Worm (Caenorhabditis elegans) whole organism, early embryonic: ENCODE measurements around the gene D1046.2.

ENCODE experiments used
- B0310.2 ChIP-seq: sonication (generic microtip); optimal IDR thresholded peaks from 2 replicates; lab custom pipeline; 2016; ENCODE audit warnings: mild to moderate bottlenecking, missing genetic modification characterization, missing compliant biosample characterization
- aly-1 ChIP-seq: sonication (generic microtip); optimal IDR thresholded peaks from 2 replicates; lab custom pipeline; 2016; ENCODE audit warnings: missing genetic modification characterization, missing compliant biosample characterization
- ama-1 ChIP-seq: fragments of 150-350 bp; optimal IDR thresholded peaks from 2 replicates; lab custom pipeline; 2014
- ceh-36 ChIP-seq: sonication (generic microtip); optimal IDR thresholded peaks from 2 replicates; lab custom pipeline; 2016; ENCODE audit warnings: missing genetic modification characterization, inconsistent platforms, missing compliant biosample characterization
- ets-7 ChIP-seq: sonication (generic microtip); optimal IDR thresholded peaks from 2 replicates; lab custom pipeline; 2016; ENCODE audit warnings: missing genotype, missing genetic modification characterization, missing compliant biosample characterization
- flt-1 ChIP-seq: fragments of 200-800 bp; sonication (Bioruptor generic); IDR thresholded peaks from 2 replicates; pipeline ENCODE4 v1.3.6; 2022; ENCODE audit warnings: missing genetic modification characterization, missing compliant biosample characterization
- hmbx-1 ChIP-seq: sonication (generic microtip); optimal IDR thresholded peaks from 2 replicates; lab custom pipeline; 2016; ENCODE audit warnings: mild to moderate bottlenecking, missing genetic modification characterization, missing compliant biosample characterization
- hmg-4 ChIP-seq: fragments of 200-800 bp; sonication (Bioruptor generic); optimal IDR thresholded peaks from 2 replicates; lab custom pipeline; 2018; ENCODE audit warnings: mild to moderate bottlenecking, missing genetic modification characterization, missing compliant biosample characterization
- pes-1 ChIP-seq: fragments of 200-800 bp; sonication (Bioruptor generic); IDR thresholded peaks from 2 replicates; pipeline ENCODE4 v1.3.6; 2022; ENCODE audit warnings: missing genetic modification reagents, missing genetic modification characterization, missing compliant biosample characterization
- scrt-1 ChIP-seq: fragments of 200-800 bp; sonication (Bioruptor generic); IDR thresholded peaks from 2 replicates; pipeline ENCODE4 v1.3.6; 2022; ENCODE audit warnings: missing genetic modification characterization, missing compliant biosample characterization
- sea-1 ChIP-seq: fragments of 200-800 bp; sonication (Bioruptor generic); conservative IDR thresholded peaks from 2 replicates; pipeline ENCODE4 v1.3.6; 2022; ENCODE audit warnings: missing genetic modification characterization, missing compliant biosample characterization
- tbx-11 ChIP-seq: fragments of 200-800 bp; sonication (Bioruptor generic); IDR thresholded peaks from 2 replicates; pipeline ENCODE4 v1.3.6; 2022; ENCODE audit warnings: missing genetic modification characterization, missing compliant biosample characterization
- tbx-37 ChIP-seq: fragments of 200-800 bp; sonication (Bioruptor generic); conservative IDR thresholded peaks from 2 replicates; pipeline ENCODE4 v1.3.6; 2022; ENCODE audit warnings: missing genetic modification reagents, missing genetic modification characterization, missing compliant biosample characterization
- tra-4 ChIP-seq: sonication (generic microtip); optimal IDR thresholded peaks from 2 replicates; lab custom pipeline; 2017; ENCODE audit warnings: missing genetic modification characterization, missing compliant biosample characterization

D1046.2 gene

ce11 chrIV:8879810-8880209 lies 46.1 kb downstream of the D1046.2 start, which contains the start of gene npax-4:
Gene npax-4, minus strand, starts transcription at chrIV:8879910.
- TF ChIP-seq scrt-1 (no peak), aly-1 (tag; lab: Kevin White, UChicago) (no peak), flt-1 (GFP tag; lab: Robert Waterston, UW) (no peak), ama-1 (lab: Kevin White, UChicago) (no peak), sea-1 (GFP tag; lab: Robert Waterston, UW) (no peak), tbx-37 (GFP tag; lab: Robert Waterston, UW) (no peak), ceh-36 (tag; lab: Kevin White, UChicago) (no peak), B0310.2 (tag; lab: Kevin White, UChicago) (no peak), hmg-4 (GFP tag; lab: Kevin White, UChicago) (no peak), tra-4 (tag; lab: Kevin White, UChicago) (no peak), pes-1 (GFP tag; lab: Robert Waterston, UW) (no peak), tbx-11 (GFP tag; lab: Robert Waterston, UW) (no peak), hmbx-1 (tag; lab: Kevin White, UChicago) (no peak), ets-7 (tag; lab: Kevin White, UChicago) (no peak)
